Worm (Caenorhabditis elegans): Measurements from ENCODE around the gene clec-163.

clec-163 gene

ce11 chrIII:10820592-10821242, 26.6 kb downstream of the clec-163 start:
- TF ChIP-seq unc-86 (tag; optimal IDR thresholded peaks at IDR 0.05) (no peak), ets-4 (tag; optimal IDR thresholded peaks at IDR 0.05) (no peak), pha-2 (tag; optimal IDR thresholded peaks at IDR 0.05) (no peak), C38D4.7 (GFP tag; optimal IDR thresholded peaks at IDR 0.05) (no peak), zip-5 (tag; optimal IDR thresholded peaks at IDR 0.05) (no peak), ceh-31 (tag; optimal IDR thresholded peaks at IDR 0.05) (no peak), nhr-11 (tag; optimal IDR thresholded peaks at IDR 0.05) (no peak), unc-42 (tag; optimal IDR thresholded peaks at IDR 0.05) (no peak), nhr-232 (tag; optimal IDR thresholded peaks at IDR 0.05) (no peak), T23F11.4 (GFP tag; optimal IDR thresholded peaks at IDR 0.05) (no peak), nfya-1 (tag; optimal IDR thresholded peaks at IDR 0.05) (no peak), rnt-1 (tag; optimal IDR thresholded peaks at IDR 0.05) (no peak), ceh-9 (tag; optimal IDR thresholded peaks at IDR 0.05) (no peak), sox-2 (GFP tag; IDR thresholded peaks at IDR 0.05) (no peak), lim-6 (tag; optimal IDR thresholded peaks at IDR 0.05) (no peak), fkh-6 (tag; optimal IDR thresholded peaks at IDR 0.05) (no peak)

- TF ChIP-seq unc-42 (tag; optimal IDR thresholded peaks at IDR 0.05) (no peak), elt-2 (tag; optimal IDR thresholded peaks at IDR 0.05) (peak; percentile 63)
Observed at ce11 chrIII:10822494-10823113, 28.5 kb downstream of the clec-163 start.

- no peak for TF ChIP-seq ahr-1 (tag; optimal IDR thresholded peaks at IDR 0.05)
- no peak for TF ChIP-seq hlh-8 (tag; optimal IDR thresholded peaks at IDR 0.05)
- peak; percentile 35 for TF ChIP-seq ceh-34 (tag; optimal IDR thresholded peaks at IDR 0.05)
- peak; percentile 44 for TF ChIP-seq ceh-18 (tag; optimal IDR thresholded peaks at IDR 0.05)
Observed at ce11 chrIII:10824206-10824605, 30.1 kb downstream of the clec-163 start.

DNA sequence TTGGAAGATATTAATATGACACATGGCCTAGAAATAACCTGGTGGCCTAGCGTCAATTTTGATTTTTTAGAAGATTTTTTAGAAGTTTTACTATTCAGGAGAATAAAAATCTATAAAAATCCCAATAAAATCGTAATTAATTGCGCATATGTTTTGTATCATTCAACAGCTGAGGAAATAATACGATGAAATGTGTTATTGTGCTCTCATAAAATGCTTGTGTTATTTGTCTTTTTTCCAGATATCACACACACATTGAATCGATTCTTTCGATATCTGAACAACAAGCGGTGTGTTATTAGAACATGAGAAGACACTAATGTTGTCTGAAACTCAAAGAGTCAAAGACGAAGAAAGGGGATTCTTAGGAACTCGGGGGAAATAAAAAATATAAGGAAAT, 30.9 kb downstream of the clec-163 start:
- TF ChIP-seq odd-2 (tag; optimal IDR thresholded peaks at IDR 0.05), result no peak
- TF ChIP-seq ceh-48 (tag; optimal IDR thresholded peaks at IDR 0.05), result no peak
- TF ChIP-seq lin-11 (tag; optimal IDR thresholded peaks at IDR 0.05), result no peak

ce11 chrIII:10831483-10831882, 37.3 kb downstream of the clec-163 start:
- no peak for TF ChIP-seq C08G9.2 (tag; optimal IDR thresholded peaks at IDR 0.05)

DNA sequence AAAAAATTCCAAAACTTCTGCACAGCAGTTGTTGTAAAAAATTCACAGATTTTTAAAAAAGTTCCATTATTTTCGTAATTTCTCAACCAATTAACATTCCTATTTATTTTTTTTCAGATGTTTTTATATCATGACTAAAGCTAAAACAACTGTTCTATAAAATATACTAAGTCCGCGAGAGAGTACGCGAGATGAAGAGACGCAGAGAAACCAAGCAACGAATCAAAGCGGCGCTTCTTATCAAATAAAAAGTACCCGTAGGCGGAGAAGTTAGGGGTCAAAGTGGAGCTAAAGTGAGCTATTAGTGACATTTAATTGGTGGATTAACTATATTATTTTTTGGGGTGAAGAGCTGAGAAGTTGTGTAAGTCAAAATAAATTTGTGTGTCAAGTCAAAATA, 38.5 kb downstream of the clec-163 start, which contains the start of gene sbsp-1:
sbsp-1 (plus strand) TSS at position 301 of the 400 bp plus-strand sequence.
- no peak for TF ChIP-seq hlh-15 (tag; optimal IDR thresholded peaks at IDR 0.05)
- no peak for TF ChIP-seq che-1 (tag; optimal IDR thresholded peaks at IDR 0.05)

DNA sequence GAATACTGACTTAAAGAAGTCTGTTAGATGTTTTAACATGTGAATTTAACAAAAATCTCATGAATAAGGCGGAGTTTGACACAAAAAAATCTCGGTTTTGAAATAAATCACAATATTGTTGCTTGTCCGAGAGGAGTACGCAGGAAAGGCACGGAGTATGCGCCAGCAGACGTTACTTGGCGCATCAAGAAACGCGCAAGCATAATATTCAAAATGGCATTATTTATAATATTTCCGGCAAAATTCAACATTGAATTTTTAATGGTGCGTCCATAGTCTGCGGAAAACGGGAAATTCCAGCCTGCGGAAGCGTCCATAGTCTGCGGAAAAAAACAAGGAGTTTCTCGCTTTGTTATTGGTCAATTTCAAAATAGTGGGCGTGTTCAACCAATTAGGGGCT, 50.7 kb downstream of the clec-163 start, which contains the start of gene pde-12:
pde-12 (minus strand) TSS at position 148 of the 400 bp plus-strand sequence.
- peak; percentile 44 for TF ChIP-seq ztf-16 (tag; optimal IDR thresholded peaks at IDR 0.05)
- no peak for TF ChIP-seq ceh-9 (tag; optimal IDR thresholded peaks at IDR 0.05)
- TF ChIP-seq ceh-18 (tag; optimal IDR thresholded peaks at IDR 0.05), result peak; percentile 29
- no peak for TF ChIP-seq F13H6.1 (tag; optimal IDR thresholded peaks at IDR 0.05)
- peak; percentile 33 for TF ChIP-seq elt-2 (tag; optimal IDR thresholded peaks at IDR 0.05)
- TF ChIP-seq ceh-31 (tag; optimal IDR thresholded peaks at IDR 0.05), result peak; percentile 22
- peak; percentile 60 for TF ChIP-seq unc-42 (tag; optimal IDR thresholded peaks at IDR 0.05)
- peak; percentile 79 for TF ChIP-seq nfya-1 (tag; optimal IDR thresholded peaks at IDR 0.05)
- peak; percentile 16 for TF ChIP-seq pat-9 (tag; optimal IDR thresholded peaks at IDR 0.05)
